Fruit fly (Drosophila melanogaster): ENCODE results near the gene can.

DNA sequence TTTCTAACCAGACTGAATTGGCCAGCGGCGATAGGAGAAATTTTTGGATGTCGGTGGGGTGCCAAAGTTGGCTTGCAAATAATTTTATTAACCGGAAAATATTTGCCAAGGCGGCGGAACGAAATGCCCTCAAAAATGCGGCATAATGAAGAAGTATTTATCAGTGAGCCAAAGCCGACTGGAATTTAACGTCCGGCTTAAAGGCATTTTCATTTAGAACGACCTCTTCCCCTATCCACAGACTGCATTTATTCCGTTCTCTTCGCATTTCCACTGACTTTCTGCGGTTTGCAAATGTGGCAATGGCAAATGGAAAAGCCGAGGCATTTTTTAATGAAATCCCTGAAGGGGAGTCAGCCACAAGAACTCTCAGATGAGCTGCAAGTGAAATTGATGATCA, 33.9 kb downstream of the can start:
- TF ChIP-seq Hr39 (GFP tag; optimal IDR thresholded peaks at IDR 0.05) (no peak), Smox (GFP tag; optimal IDR thresholded peaks at IDR 0.05) (no peak), CG1621 (tag; optimal IDR thresholded peaks at IDR 0.05) (no peak), ss (GFP tag; optimal IDR thresholded peaks at IDR 0.05) (no peak), CG11762 (GFP tag; optimal IDR thresholded peaks at IDR 0.05; ENCODE audit: insufficient read depth) (no peak), esn (GFP tag; optimal IDR thresholded peaks at IDR 0.05) (no peak), CG3032 (tag; optimal IDR thresholded peaks at IDR 0.05) (no peak)

Measured in whole organism, prepupa.